Worm (Caenorhabditis elegans): ENCODE measurements around the gene T05B9.1.

T05B9.1 gene

ce11 chrII:11307332-11307731 is 46.3 kb upstream of the T05B9.1 start (continued):
- TF ChIP-seq tbx-2 (tag; optimal IDR thresholded peaks at IDR 0.05) (no peak), C34B4.2 (tag; optimal IDR thresholded peaks at IDR 0.05) (no peak), skn-1 (tag; optimal IDR thresholded peaks at IDR 0.05) (no peak), nhr-47 (tag; optimal IDR thresholded peaks at IDR 0.05) (no peak), pqm-1 (tag; optimal IDR thresholded peaks at IDR 0.05) (no peak), lin-35 (GFP tag; optimal IDR thresholded peaks at IDR 0.05) (peak in 1 of 2 experiments; percentile 43), nhr-12 (tag; optimal IDR thresholded peaks at IDR 0.05) (no peak), unc-62 (GFP tag; optimal IDR thresholded peaks at IDR 0.05) (no peak), lsy-2 (tag; optimal IDR thresholded peaks at IDR 0.05) (no peak), nhr-90 (tag; optimal IDR thresholded peaks at IDR 0.05; ENCODE audit: poor library complexity) (no peak), nhr-84 (tag; optimal IDR thresholded peaks at IDR 0.05) (no peak), unc-86 (tag; optimal IDR thresholded peaks at IDR 0.05) (no peak), elt-3 (tag; optimal IDR thresholded peaks at IDR 0.05) (peak in 1 of 6 experiments; percentile 39), zag-1 (tag; optimal IDR thresholded peaks at IDR 0.05) (no peak), ztf-11 (tag; optimal IDR thresholded peaks at IDR 0.05) (no peak), dpl-1 (GFP tag; optimal IDR thresholded peaks at IDR 0.05) (no peak), ces-1 (GFP tag; optimal IDR thresholded peaks at IDR 0.05) (no peak), nhr-85 (tag) (peak; percentile 77), F16B12.6 (tag; optimal IDR thresholded peaks at IDR 0.05) (no peak), nhr-237 (tag; optimal IDR thresholded peaks at IDR 0.05) (no peak), lir-3 (tag; optimal IDR thresholded peaks at IDR 0.05; ENCODE audit: poor library complexity) (no peak), xbp-1 (tag; optimal IDR thresholded peaks at IDR 0.05) (no peak), nhr-11 (tag; optimal IDR thresholded peaks at IDR 0.05) (no peak), nhr-19 (GFP tag; conservative IDR thresholded peaks at IDR 0.05) (no peak), ceh-90 (tag; optimal IDR thresholded peaks at IDR 0.05) (no peak), mef-2 (tag; optimal IDR thresholded peaks at IDR 0.05) (no peak)

ce11 chrII:11305627-11306449 is 44.8 kb upstream of the T05B9.1 start, which contains the start of gene rsf-1:
TSS of gene rsf-1 (plus strand) at chrII:11306399.
- no peak for TF ChIP-seq fkh-4 (tag; optimal IDR thresholded peaks at IDR 0.05; ENCODE audit: borderline replicate concordance)
- no peak for TF ChIP-seq ceh-63 (GFP tag; optimal IDR thresholded peaks at IDR 0.05)
- peak; percentile 15 for TF ChIP-seq tbx-2 (tag; optimal IDR thresholded peaks at IDR 0.05)
- no peak for TF ChIP-seq sox-4 (tag; optimal IDR thresholded peaks at IDR 0.05)
- no peak for TF ChIP-seq nhr-77 (tag; optimal IDR thresholded peaks at IDR 0.05)
- TF ChIP-seq nhr-84 (tag; optimal IDR thresholded peaks at IDR 0.05) = no peak
- no peak for TF ChIP-seq ztf-11 (tag; optimal IDR thresholded peaks at IDR 0.05)
- TF ChIP-seq aly-2 (tag; optimal IDR thresholded peaks at IDR 0.05) = no peak
- TF ChIP-seq skn-1 (tag; optimal IDR thresholded peaks at IDR 0.05) = peak; percentile 24
- TF ChIP-seq lin-39 (tag; optimal IDR thresholded peaks at IDR 0.05) = no peak
- peak; percentile 43 to 58 for TF ChIP-seq efl-1 (optimal IDR thresholded peaks at IDR 0.05)
- TF ChIP-seq efl-1 (GFP tag; optimal IDR thresholded peaks at IDR 0.05 in 1 of 2) = peak in 1 of 2 experiments; percentile 89
- TF ChIP-seq efl-3 (GFP tag; optimal IDR thresholded peaks at IDR 0.05) = no peak
- no peak for TF ChIP-seq hlh-4 (tag; optimal IDR thresholded peaks at IDR 0.05)
- TF ChIP-seq dpl-1 (GFP tag; optimal IDR thresholded peaks at IDR 0.05) = peak in 1 of 3 experiments; percentile 4
- peak; percentile 31 for TF ChIP-seq nhr-85 (tag)
- TF ChIP-seq fos-1 (tag; optimal IDR thresholded peaks at IDR 0.05) = no peak
- peak; percentile 3 for TF ChIP-seq nhr-71 (tag; optimal IDR thresholded peaks at IDR 0.05)
- TF ChIP-seq grh-1 (GFP tag; IDR thresholded peaks at IDR 0.05) = peak; percentile 31; the same call in 1 of the 2 replicates
- TF ChIP-seq mab-9 (GFP tag; IDR thresholded peaks at IDR 0.05) = no peak
- TF ChIP-seq jun-1 (tag; optimal IDR thresholded peaks at IDR 0.05) = no peak
- no peak for TF ChIP-seq lin-13 (GFP tag; optimal IDR thresholded peaks at IDR 0.05)
- TF ChIP-seq zag-1 (tag; optimal IDR thresholded peaks at IDR 0.05) = no peak
- TF ChIP-seq rnt-1 (tag; optimal IDR thresholded peaks at IDR 0.05) = no peak
- no peak for TF ChIP-seq nhr-237 (tag; optimal IDR thresholded peaks at IDR 0.05)
- TF ChIP-seq lin-35 (GFP tag; optimal IDR thresholded peaks at IDR 0.05) = peak; percentile 0 to 9
- TF ChIP-seq pax-3 (tag; optimal IDR thresholded peaks at IDR 0.05) = no peak
- peak; percentile 53 for TF ChIP-seq unc-86 (tag; optimal IDR thresholded peaks at IDR 0.05)
- TF ChIP-seq snu-23 (GFP tag; optimal IDR thresholded peaks at IDR 0.05) = peak; percentile 14
- peak; percentile 10 for TF ChIP-seq nhr-20 (tag; optimal IDR thresholded peaks at IDR 0.05)
- no peak for TF ChIP-seq ceh-8 (GFP tag; optimal IDR thresholded peaks at IDR 0.05)
- TF ChIP-seq mdl-1 (tag; optimal IDR thresholded peaks at IDR 0.05) = no peak
- TF ChIP-seq lin-14 (GFP tag; optimal IDR thresholded peaks at IDR 0.05) = peak; percentile 57
- no peak for TF ChIP-seq isw-1 (GFP tag; IDR thresholded peaks at IDR 0.05)
- no peak for TF ChIP-seq F16B12.6 (tag; optimal IDR thresholded peaks at IDR 0.05)

Measured in whole organism, L1 larva.